Worm (Caenorhabditis elegans) whole organism, L4 larva: ENCODE measurements around the gene F20C5.6.

Source experiments
- D1046.2 ChIP-seq: fragments of 200-800 bp; sonication (Bioruptor generic); IDR thresholded peaks from 2 replicates; pipeline ENCODE4 v1.3.6; 2022; ENCODE audit warnings: missing genetic modification characterization, missing compliant biosample characterization
- F10B5.3 ChIP-seq: sonication (generic microtip); optimal IDR thresholded peaks from 2 replicates; lab custom pipeline; 2016; ENCODE audit warnings: mild to moderate bottlenecking, missing genetic modification characterization, missing compliant biosample characterization
- F26F4.8 ChIP-seq: fragments of 200-800 bp; sonication (Bioruptor generic); conservative IDR thresholded peaks from 2 replicates; pipeline ENCODE4 v1.3.6; 2022; ENCODE audit warnings: missing genetic modification characterization, missing compliant biosample characterization
- F37D6.2 ChIP-seq: sonication (generic microtip); optimal IDR thresholded peaks from 2 replicates; lab custom pipeline; 2016; ENCODE audit warnings: mild to moderate bottlenecking, missing genetic modification characterization, missing compliant biosample characterization
- F44E2.7 ChIP-seq: fragments of 200-800 bp; sonication (Bioruptor generic); IDR thresholded peaks from 2 replicates; pipeline ENCODE4 v2.1.2; 2022; ENCODE audit warnings: missing genetic modification characterization, missing compliant biosample characterization
- R02D3.7 ChIP-seq: fragments of 150-350 bp; sonication (generic microtip); optimal IDR thresholded peaks from 3 replicates; lab custom pipeline; 2014; ENCODE audit warnings: missing biosample characterization, missing genetic modification characterization
- Y75B8A.6 ChIP-seq: fragments of 200-800 bp; sonication (Bioruptor generic); IDR thresholded peaks from 2 replicates; pipeline ENCODE4 v1.3.6; 2022; ENCODE audit warnings: missing genetic modification reagents, missing genetic modification characterization, missing compliant biosample characterization
- ama-1 ChIP-seq: fragments of 150-350 bp; optimal IDR thresholded peaks from 2 replicates; lab custom pipeline; 2014; ENCODE audit warnings: inconsistent platforms, mixed read lengths
- arid-1 ChIP-seq: fragments of 200-800 bp; sonication (Bioruptor generic); conservative IDR thresholded peaks from 2 replicates; pipeline ENCODE4 v1.3.6; 2022; ENCODE audit warnings: missing genetic modification reagents, missing genetic modification characterization, missing compliant biosample characterization
- ceh-20 ChIP-seq: fragments of 200-800 bp; sonication (Bioruptor generic); IDR thresholded peaks from 2 replicates; pipeline ENCODE4 v1.3.6; 2022; ENCODE audit warnings: missing genetic modification reagents, missing genetic modification characterization, missing compliant biosample characterization
- ceh-28 ChIP-seq: fragments of 150-350 bp; optimal IDR thresholded peaks from 2 replicates; lab custom pipeline; 2014; ENCODE audit warnings: missing biosample characterization, missing genetic modification reagents, missing genetic modification characterization
- ceh-62 ChIP-seq: sonication (generic microtip); optimal IDR thresholded peaks from 2 replicates; lab custom pipeline; 2017; ENCODE audit warnings: missing biosample characterization, missing genetic modification characterization
- ceh-82 ChIP-seq: sonication (generic microtip); optimal IDR thresholded peaks from 2 replicates; lab custom pipeline; 2017; ENCODE audit warnings: missing biosample characterization, missing genetic modification characterization
- ces-1 ChIP-seq: fragments of 150-350 bp; sonication (generic microtip); optimal IDR thresholded peaks from 4 replicates; lab custom pipeline; 2014; ENCODE audit warnings: missing biosample characterization, missing genetic modification reagents, missing genetic modification characterization
- cey-2 ChIP-seq: sonication (generic microtip); optimal IDR thresholded peaks from 3 replicates; lab custom pipeline; 2017; ENCODE audit warnings: missing genetic modification characterization, mild to moderate bottlenecking, missing compliant biosample characterization, antibody characterized with exemption, borderline replicate concordance; ENCODE audit not compliant: insufficient read depth
- daf-12 ChIP-seq: fragments of 150-350 bp; optimal IDR thresholded peaks from 2 replicates; lab custom pipeline; 2014; ENCODE audit warnings: missing biosample characterization, missing genetic modification reagents, missing genetic modification characterization
- dmd-9 ChIP-seq: fragments of 200-800 bp; sonication (Bioruptor generic); IDR thresholded peaks from 2 replicates; pipeline ENCODE4 v1.3.6; 2022; ENCODE audit warnings: missing genetic modification reagents, missing genetic modification characterization, missing compliant biosample characterization
- duxl-1 ChIP-seq: sonication (generic microtip); optimal IDR thresholded peaks from 2 replicates; lab custom pipeline; 2016; ENCODE audit warnings: mild to moderate bottlenecking, missing genetic modification characterization, moderate library complexity, missing compliant biosample characterization; ENCODE audit not compliant: poor library complexity
- egl-27 ChIP-seq: sonication (generic microtip); optimal IDR thresholded peaks from 3 replicates; lab custom pipeline; 2017; ENCODE audit warnings: missing biosample characterization, missing genetic modification reagents, missing genetic modification characterization
- egl-43 ChIP-seq: fragments of 200-800 bp; sonication (Bioruptor generic); IDR thresholded peaks from 2 replicates; pipeline ENCODE4 v1.3.6; 2022; ENCODE audit warnings: missing genetic modification reagents, missing genetic modification characterization, missing compliant biosample characterization
- hlh-11 ChIP-seq: fragments of 200-800 bp; sonication (Bioruptor generic); optimal IDR thresholded peaks from 2 replicates; lab custom pipeline; 2018; ENCODE audit warnings: mild to moderate bottlenecking, missing genetic modification characterization, missing compliant biosample characterization
- lim-7 ChIP-seq: fragments of 200-800 bp; sonication (Bioruptor generic); IDR thresholded peaks from 2 replicates; pipeline ENCODE4 v1.3.6; 2022; ENCODE audit warnings: missing genetic modification characterization, missing compliant biosample characterization
- lin-13 ChIP-seq: fragments of 150-350 bp; optimal IDR thresholded peaks from 2 replicates; lab custom pipeline; 2014; ENCODE audit warnings: missing biosample characterization, missing genetic modification reagents, missing genetic modification characterization
- lin-29 ChIP-seq: fragments of 200-800 bp; sonication (Bioruptor generic); IDR thresholded peaks from 2 replicates; pipeline ENCODE4 v1.3.6; 2022; ENCODE audit warnings: missing genetic modification reagents, missing genetic modification characterization, missing compliant biosample characterization
- lin-39 ChIP-seq: fragments of 150-350 bp; optimal IDR thresholded peaks from 2 replicates; lab custom pipeline; 2014; ENCODE audit warnings: missing biosample characterization, missing genetic modification reagents, missing genetic modification characterization
- madf-5 ChIP-seq, 2 experiments: fragments of 200-800 bp; sonication (Bioruptor generic); IDR thresholded peaks; 2 replicates each; pipeline ENCODE4 v1.3.6; 2022; ENCODE audit warnings: missing compliant biosample characterization in 2 of 2, missing genetic modification characterization in 2 of 2
- madf-9 ChIP-seq: fragments of 200-800 bp; sonication (Bioruptor generic); conservative IDR thresholded peaks from 2 replicates; pipeline ENCODE4 v1.3.6; 2022; ENCODE audit warnings: missing genetic modification reagents, missing genetic modification characterization, missing compliant biosample characterization
- mdt-29 ChIP-seq: fragments of 200-800 bp; sonication (Bioruptor generic); IDR thresholded peaks from 2 replicates; pipeline ENCODE4 v1.3.6; 2022; ENCODE audit warnings: missing genetic modification reagents, missing genetic modification characterization, missing compliant biosample characterization
- mep-1 ChIP-seq: fragments of 150-350 bp; sonication (generic microtip); optimal IDR thresholded peaks from 3 replicates; lab custom pipeline; 2014; ENCODE audit warnings: missing biosample characterization, missing genetic modification characterization
- mes-2 ChIP-seq: sonication (generic microtip); optimal IDR thresholded peaks from 2 replicates; lab custom pipeline; 2016; ENCODE audit warnings: missing genotype, mild to moderate bottlenecking, missing genetic modification characterization, missing compliant biosample characterization; ENCODE audit not compliant: poor library complexity, severe bottlenecking
- mxl-3 ChIP-seq: fragments of 200-800 bp; sonication (Bioruptor generic); optimal IDR thresholded peaks from 2 replicates; lab custom pipeline; 2018; ENCODE audit warnings: mild to moderate bottlenecking, missing genetic modification characterization, missing compliant biosample characterization
- nhr-10 ChIP-seq: fragments of 150-350 bp; optimal IDR thresholded peaks from 2 replicates; lab custom pipeline; 2014; ENCODE audit warnings: missing biosample characterization, missing genetic modification characterization
- nhr-237 ChIP-seq: sonication (generic microtip); optimal IDR thresholded peaks from 2 replicates; lab custom pipeline; 2017; ENCODE audit warnings: missing biosample characterization, missing genetic modification characterization
- nhr-28 ChIP-seq: fragments of 150-350 bp; optimal IDR thresholded peaks from 2 replicates; lab custom pipeline; 2014; ENCODE audit warnings: missing biosample characterization, missing genetic modification characterization
- nhr-42 ChIP-seq: fragments of 200-800 bp; sonication (Bioruptor generic); IDR thresholded peaks from 2 replicates; pipeline ENCODE4 v1.3.6; 2022; ENCODE audit warnings: missing genetic modification characterization, missing compliant biosample characterization
- nhr-48 ChIP-seq: sonication (generic microtip); optimal IDR thresholded peaks from 2 replicates; lab custom pipeline; 2016; ENCODE audit warnings: mild to moderate bottlenecking, missing genetic modification characterization, missing compliant biosample characterization
- php-3 ChIP-seq: fragments of 200-800 bp; sonication (Bioruptor generic); IDR thresholded peaks from 2 replicates; pipeline ENCODE4 v1.3.6; 2022; ENCODE audit warnings: missing genetic modification reagents, missing genetic modification characterization, missing compliant biosample characterization
- pqm-1 ChIP-seq: sonication (generic microtip); optimal IDR thresholded peaks from 2 replicates; lab custom pipeline; 2017; ENCODE audit warnings: missing biosample characterization, missing genetic modification characterization
- saeg-2 ChIP-seq: fragments of 200-800 bp; sonication (Bioruptor generic); IDR thresholded peaks from 2 replicates; pipeline ENCODE4 v1.3.6; 2022; ENCODE audit warnings: missing genetic modification reagents, missing genetic modification characterization, missing compliant biosample characterization
- skn-1 ChIP-seq: fragments of 150-350 bp; optimal IDR thresholded peaks from 2 replicates; lab custom pipeline; 2014; ENCODE audit warnings: missing biosample characterization, missing genetic modification characterization
- snpc-1.2 ChIP-seq: fragments of 200-800 bp; sonication (Bioruptor generic); IDR thresholded peaks from 2 replicates; pipeline ENCODE4 v1.3.6; 2022; ENCODE audit warnings: missing genetic modification reagents, missing genetic modification characterization, missing compliant biosample characterization
- spr-3 ChIP-seq: fragments of 200-800 bp; sonication (Bioruptor generic); optimal IDR thresholded peaks from 2 replicates; lab custom pipeline; 2018; ENCODE audit warnings: mild to moderate bottlenecking, missing genetic modification characterization, missing compliant biosample characterization
- tra-1 ChIP-seq: fragments of 200-800 bp; sonication (Bioruptor generic); IDR thresholded peaks from 2 replicates; pipeline ENCODE4 v1.3.6; 2022; ENCODE audit warnings: missing genetic modification reagents, missing genetic modification characterization, missing compliant biosample characterization
- unc-39 ChIP-seq: sonication (generic microtip); optimal IDR thresholded peaks from 2 replicates; lab custom pipeline; 2017; ENCODE audit warnings: missing biosample characterization, missing genetic modification characterization
- unc-62 ChIP-seq, 3 experiments: fragments of 150-350 bp in 1 of 3; sonication (generic microtip); optimal IDR thresholded peaks in 2 of 3; peaks in 1 of 3; 1 replicate in 1 of 3; 2 replicates in 2 of 3; lab custom pipeline; 2014 to 2017; ENCODE audit warnings: missing biosample characterization in 3 of 3, missing genetic modification characterization in 3 of 3, missing genetic modification reagents in 3 of 3, missing genotype in 1 of 3
- vab-7 ChIP-seq: fragments of 200-800 bp; sonication (Bioruptor generic); IDR thresholded peaks from 2 replicates; pipeline ENCODE4 v1.3.6; 2022; ENCODE audit warnings: missing genetic modification reagents, missing genetic modification characterization, missing compliant biosample characterization
- zfp-2 ChIP-seq: sonication (generic microtip); optimal IDR thresholded peaks from 2 replicates; lab custom pipeline; 2016; ENCODE audit warnings: mild to moderate bottlenecking, missing genetic modification characterization, missing compliant biosample characterization
- zfp-3 ChIP-seq: fragments of 200-800 bp; sonication (Bioruptor generic); conservative IDR thresholded peaks from 2 replicates; pipeline ENCODE4 v1.3.6; 2022; ENCODE audit warnings: missing genetic modification reagents, missing genetic modification characterization, missing compliant biosample characterization
- zip-2 ChIP-seq: fragments of 150-350 bp; optimal IDR thresholded peaks from 2 replicates; lab custom pipeline; 2014; ENCODE audit warnings: missing biosample characterization, missing genetic modification characterization
- ztf-11 ChIP-seq: fragments of 150-350 bp; optimal IDR thresholded peaks from 2 replicates; lab custom pipeline; 2014; ENCODE audit warnings: missing biosample characterization, missing genetic modification characterization
- ztf-7 ChIP-seq: fragments of 150-350 bp; optimal IDR thresholded peaks from 2 replicates; lab custom pipeline; 2014; ENCODE audit warnings: missing biosample characterization, missing genetic modification characterization

The F20C5.6 gene

DNA sequence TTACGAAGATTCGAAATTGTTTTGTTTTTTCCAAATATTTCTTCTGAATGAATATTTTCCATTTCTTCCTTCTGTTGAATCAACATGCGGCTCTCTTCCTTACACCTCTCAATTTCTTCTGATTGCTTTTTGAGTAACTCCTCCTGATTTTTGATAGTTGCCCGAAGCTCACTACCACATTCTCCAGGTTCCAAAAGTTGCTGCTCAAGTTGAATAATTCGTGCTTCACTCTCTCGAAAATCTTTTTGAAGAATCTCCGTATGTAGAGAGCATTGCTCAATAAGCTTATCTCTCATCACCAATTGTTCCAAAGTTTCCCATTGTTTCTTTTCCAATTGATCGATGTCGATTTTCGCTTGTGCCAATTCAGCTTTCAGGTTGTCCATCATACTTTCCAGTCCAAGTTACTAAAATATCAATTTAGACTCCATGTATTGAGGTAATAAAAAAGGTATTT, at the start of gene F20C5.6:
Gene F20C5.6 (minus strand): TSS at position 407 of the 457 bp plus-strand sequence.
- TF ChIP-seq ztf-11 (no peak), dmd-9 (no peak), mxl-3 (GFP tag; lab: Kevin White, UChicago) (no peak), madf-9 (no peak), F37D6.2 (tag; lab: Kevin White, UChicago) (no peak), unc-62 (GFP tag; optimal IDR thresholded peaks at IDR 0.05 in 1 of 2; lab: Kevin White, UChicago) (no peak), unc-62 (tag; optimal IDR thresholded peaks at IDR 0.05; lab: Kevin White, UChicago) (no peak), nhr-42 (GFP tag; lab: Robert Waterston, UW) (no peak), arid-1 (GFP tag; lab: Robert Waterston, UW) (no peak), skn-1 (tag; lab: Kevin White, UChicago) (no peak), lim-7 (GFP tag; lab: Robert Waterston, UW) (no peak), pqm-1 (tag; lab: Kevin White, UChicago) (no peak), ces-1 (no peak)

DNA sequence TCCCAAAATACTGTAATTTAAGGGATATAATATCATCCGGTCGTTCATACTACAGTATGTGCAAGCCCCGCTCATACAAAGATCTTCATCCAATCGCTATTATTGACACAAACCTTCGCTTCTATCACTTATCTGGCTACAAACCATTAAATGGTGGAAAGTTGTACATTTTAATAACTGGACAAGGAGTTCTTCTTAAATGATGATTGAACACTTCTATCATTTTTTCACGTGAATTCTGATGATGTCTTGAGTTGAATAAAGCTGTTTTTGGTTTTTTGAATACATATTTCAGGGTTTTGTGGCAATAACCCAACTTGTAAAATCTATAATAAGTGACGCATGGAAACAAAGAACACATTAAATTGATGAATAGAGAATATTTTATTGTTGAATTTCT, 49.6 kb upstream of the F20C5.6 start:
- TF ChIP-seq cey-2 (no peak), tra-1 (GFP tag; lab: Robert Waterston, UW) (no peak), daf-12 (tag; lab: Kevin White, UChicago) (no peak), snpc-1.2 (GFP tag; lab: Robert Waterston, UW) (no peak), ceh-62 (tag; lab: Kevin White, UChicago) (no peak), D1046.2 (no peak), Y75B8A.6 (GFP tag; lab: Robert Waterston, UW) (no peak), F26F4.8 (GFP tag; lab: Robert Waterston, UW) (no peak), zfp-3 (GFP tag; lab: Robert Waterston, UW) (no peak), vab-7 (no peak), egl-27 (no peak), ztf-11 (no peak), zfp-2 (tag; lab: Kevin White, UChicago) (no peak), madf-5 (GFP tag; IDR thresholded peaks at IDR 0.05; lab: Robert Waterston, UW) (no peak), F10B5.3 (tag; lab: Kevin White, UChicago) (no peak), unc-39 (tag; lab: Kevin White, UChicago) (no peak), nhr-48 (tag; lab: Kevin White, UChicago) (no peak), mep-1 (peak; percentile 7), duxl-1 (tag; lab: Kevin White, UChicago) (no peak), lin-29 (GFP tag; lab: Robert Waterston, UW) (no peak), ceh-28 (tag; lab: Kevin White, UChicago) (no peak), lin-13 (GFP tag; lab: Kevin White, UChicago) (no peak), zip-2 (tag; lab: Kevin White, UChicago) (no peak), lin-39 (tag; lab: Kevin White, UChicago) (no peak), mes-2 (tag; lab: Kevin White, UChicago) (no peak), egl-43 (no peak), ceh-20 (GFP tag; lab: Robert Waterston, UW) (no peak), nhr-10 (tag; lab: Kevin White, UChicago) (peak; percentile 53), F44E2.7 (no peak), ceh-82 (no peak), skn-1 (tag; lab: Kevin White, UChicago) (no peak), nhr-28 (tag; lab: Kevin White, UChicago) (peak; percentile 12), ztf-7 (tag; lab: Kevin White, UChicago) (no peak), R02D3.7 (tag; lab: Kevin White, UChicago) (no peak), mdt-29 (GFP tag; lab: Robert Waterston, UW) (no peak), mxl-3 (GFP tag; lab: Kevin White, UChicago) (no peak), spr-3 (GFP tag; lab: Kevin White, UChicago) (no peak), lim-7 (GFP tag; lab: Robert Waterston, UW) (no peak), php-3 (GFP tag; lab: Robert Waterston, UW) (no peak), nhr-237 (tag; lab: Kevin White, UChicago) (peak; percentile 40), hlh-11 (tag; lab: Kevin White, UChicago) (no peak), saeg-2 (GFP tag; lab: Robert Waterston, UW) (no peak), ama-1 (lab: Kevin White, UChicago) (peak; percentile 43)
